Worm (Caenorhabditis elegans) whole organism, late embryonic: ENCODE data around the gene mec-12.

Source experiments
- C08G9.2 ChIP-seq: sonication (generic microtip); optimal IDR thresholded peaks from 2 replicates; lab custom pipeline; 2016; ENCODE audit warnings: mild to moderate bottlenecking, missing genetic modification characterization, moderate library complexity, missing compliant biosample characterization
- F13H6.1 ChIP-seq: sonication (generic microtip); optimal IDR thresholded peaks from 2 replicates; lab custom pipeline; 2016; ENCODE audit warnings: missing genetic modification characterization, missing compliant biosample characterization
- T23F11.4 ChIP-seq: fragments of 200-800 bp; sonication (Bioruptor generic); optimal IDR thresholded peaks from 2 replicates; lab custom pipeline; 2018; ENCODE audit warnings: mild to moderate bottlenecking, missing genetic modification characterization, missing compliant biosample characterization
- ahr-1 ChIP-seq: sonication (generic microtip); optimal IDR thresholded peaks from 2 replicates; lab custom pipeline; 2016; ENCODE audit warnings: missing genetic modification characterization, missing compliant biosample characterization
- ama-1 ChIP-seq: fragments of 150-350 bp; optimal IDR thresholded peaks from 2 replicates; lab custom pipeline; 2014
- ceh-14 ChIP-seq: sonication (generic microtip); optimal IDR thresholded peaks from 2 replicates; lab custom pipeline; 2016; ENCODE audit warnings: missing genotype, missing genetic modification characterization, missing compliant biosample characterization
- ceh-2 ChIP-seq: sonication (generic microtip); optimal IDR thresholded peaks from 2 replicates; lab custom pipeline; 2016; ENCODE audit warnings: missing genotype, missing genetic modification characterization, missing compliant biosample characterization
- ceh-22 ChIP-seq: sonication (generic microtip); optimal IDR thresholded peaks from 2 replicates; lab custom pipeline; 2017; ENCODE audit warnings: missing biosample characterization, missing genetic modification characterization
- ceh-24 ChIP-seq: sonication (generic microtip); optimal IDR thresholded peaks from 2 replicates; lab custom pipeline; 2016; ENCODE audit warnings: mild to moderate bottlenecking, missing genetic modification characterization, missing compliant biosample characterization
- ceh-30 ChIP-seq: fragments of 150-350 bp; optimal IDR thresholded peaks from 2 replicates; lab custom pipeline; 2014; ENCODE audit warnings: missing biosample characterization, missing genetic modification characterization
- ceh-31 ChIP-seq: sonication (generic microtip); optimal IDR thresholded peaks from 2 replicates; lab custom pipeline; 2016; ENCODE audit warnings: missing genetic modification characterization, missing compliant biosample characterization
- ceh-45 ChIP-seq: fragments of 200-800 bp; sonication (Bioruptor generic); IDR thresholded peaks from 2 replicates; pipeline ENCODE4 v1.3.6; 2022; ENCODE audit warnings: missing genetic modification reagents, missing genetic modification characterization, missing compliant biosample characterization
- che-1 ChIP-seq: sonication (generic microtip); optimal IDR thresholded peaks from 2 replicates; lab custom pipeline; 2016; ENCODE audit warnings: mild to moderate bottlenecking, missing genetic modification characterization, missing compliant biosample characterization
- dve-1 ChIP-seq: sonication (generic microtip); optimal IDR thresholded peaks from 2 replicates; lab custom pipeline; 2017; ENCODE audit warnings: antibody characterized with exemption, mild to moderate bottlenecking, missing genetic modification characterization, missing compliant biosample characterization
- elt-4 ChIP-seq: sonication (generic microtip); optimal IDR thresholded peaks from 2 replicates; lab custom pipeline; 2016; ENCODE audit warnings: missing genetic modification characterization, missing compliant biosample characterization
- ets-4 ChIP-seq: sonication (generic microtip); optimal IDR thresholded peaks from 2 replicates; lab custom pipeline; 2016; ENCODE audit warnings: missing genetic modification characterization, missing compliant biosample characterization
- fax-1 ChIP-seq: sonication (generic microtip); optimal IDR thresholded peaks from 2 replicates; lab custom pipeline; 2016; ENCODE audit warnings: missing genotype, missing genetic modification characterization, missing compliant biosample characterization
- fkh-10 ChIP-seq: fragments of 150-350 bp; optimal IDR thresholded peaks from 2 replicates; lab custom pipeline; 2014; ENCODE audit warnings: missing biosample characterization, missing genetic modification reagents, missing genetic modification characterization
- gmeb-2 ChIP-seq: sonication (generic microtip); optimal IDR thresholded peaks from 2 replicates; lab custom pipeline; 2016; ENCODE audit warnings: missing genetic modification characterization, inconsistent platforms, missing compliant biosample characterization
- hlh-13 ChIP-seq: fragments of 200-800 bp; sonication (Bioruptor generic); optimal IDR thresholded peaks from 2 replicates; lab custom pipeline; 2018; ENCODE audit warnings: mild to moderate bottlenecking, missing genetic modification characterization, missing compliant biosample characterization
- hlh-15 ChIP-seq: sonication (generic microtip); optimal IDR thresholded peaks from 2 replicates; lab custom pipeline; 2016; ENCODE audit warnings: missing genetic modification characterization, missing compliant biosample characterization
- hlh-30 ChIP-seq: sonication (generic microtip); optimal IDR thresholded peaks from 2 replicates; lab custom pipeline; 2017; ENCODE audit warnings: antibody characterized with exemption, missing genetic modification characterization, missing compliant biosample characterization; ENCODE audit not compliant: insufficient read depth
- hlh-6 ChIP-seq: sonication (generic microtip); optimal IDR thresholded peaks from 2 replicates; lab custom pipeline; 2016; ENCODE audit warnings: missing genotype, missing genetic modification characterization, missing compliant biosample characterization
- hlh-8 ChIP-seq: sonication (generic microtip); optimal IDR thresholded peaks from 2 replicates; lab custom pipeline; 2016; ENCODE audit warnings: missing genotype, missing genetic modification characterization, missing compliant biosample characterization
- lin-11 ChIP-seq: fragments of 200-800 bp; sonication (Bioruptor generic); optimal IDR thresholded peaks from 2 replicates; lab custom pipeline; 2018; ENCODE audit warnings: mild to moderate bottlenecking, missing genetic modification characterization, missing compliant biosample characterization
- madf-2 ChIP-seq: sonication (generic microtip); optimal IDR thresholded peaks from 2 replicates; lab custom pipeline; 2017; ENCODE audit warnings: missing genetic modification characterization, missing compliant biosample characterization
- nfya-1 ChIP-seq: sonication (generic microtip); optimal IDR thresholded peaks from 2 replicates; lab custom pipeline; 2017; ENCODE audit warnings: missing genetic modification characterization, mild to moderate bottlenecking, missing compliant biosample characterization, antibody characterized with exemption, moderate library complexity
- nhr-232 ChIP-seq: sonication (generic microtip); optimal IDR thresholded peaks from 2 replicates; lab custom pipeline; 2016; ENCODE audit warnings: missing genetic modification characterization, missing compliant biosample characterization
- odd-2 ChIP-seq: sonication (generic microtip); optimal IDR thresholded peaks from 2 replicates; lab custom pipeline; 2017; ENCODE audit warnings: antibody characterized with exemption, mild to moderate bottlenecking, missing genetic modification characterization, missing compliant biosample characterization
- pag-3 ChIP-seq: sonication (generic microtip); optimal IDR thresholded peaks from 2 replicates; lab custom pipeline; 2016; ENCODE audit warnings: missing compliant biosample characterization, missing genetic modification characterization, borderline replicate concordance
- pat-9 ChIP-seq: fragments of 200-800 bp; sonication (Bioruptor generic); optimal IDR thresholded peaks from 2 replicates; lab custom pipeline; 2018; ENCODE audit warnings: mild to moderate bottlenecking, missing genetic modification characterization, moderate library complexity, missing compliant biosample characterization
- pax-1 ChIP-seq: fragments of 150-350 bp; optimal IDR thresholded peaks from 2 replicates; lab custom pipeline; 2014; ENCODE audit warnings: missing biosample characterization, missing genetic modification characterization
- pha-2 ChIP-seq: sonication (generic microtip); optimal IDR thresholded peaks from 2 replicates; lab custom pipeline; 2017; ENCODE audit warnings: mild to moderate bottlenecking, missing genetic modification characterization, missing compliant biosample characterization
- ref-2 ChIP-seq: sonication (generic microtip); optimal IDR thresholded peaks from 2 replicates; lab custom pipeline; 2016; ENCODE audit warnings: missing genetic modification characterization, missing compliant biosample characterization
- rnt-1 ChIP-seq: sonication (generic microtip); optimal IDR thresholded peaks from 2 replicates; lab custom pipeline; 2016; ENCODE audit warnings: missing genetic modification characterization, missing compliant biosample characterization
- sdc-2 ChIP-seq: sonication (generic microtip); optimal IDR thresholded peaks from 2 replicates; lab custom pipeline; 2016; ENCODE audit warnings: missing genotype, missing genetic modification characterization, missing compliant biosample characterization
- sox-4 ChIP-seq: sonication (generic microtip); optimal IDR thresholded peaks from 2 replicates; lab custom pipeline; 2017; ENCODE audit warnings: mild to moderate bottlenecking, missing genetic modification characterization, inconsistent platforms, missing compliant biosample characterization
- syd-9 ChIP-seq: sonication (generic microtip); optimal IDR thresholded peaks from 2 replicates; lab custom pipeline; 2016; ENCODE audit warnings: mild to moderate bottlenecking, missing genetic modification characterization, moderate library complexity, missing compliant biosample characterization
- tbx-2 ChIP-seq: sonication (generic microtip); optimal IDR thresholded peaks from 2 replicates; lab custom pipeline; 2016; ENCODE audit warnings: missing genetic modification characterization, missing compliant biosample characterization
- tbx-7 ChIP-seq: sonication (generic microtip); optimal IDR thresholded peaks from 2 replicates; lab custom pipeline; 2016; ENCODE audit warnings: missing genotype, missing genetic modification characterization, missing compliant biosample characterization
- ttx-3 ChIP-seq: sonication (generic microtip); optimal IDR thresholded peaks from 2 replicates; lab custom pipeline; 2016; ENCODE audit warnings: missing genetic modification reagents, missing genetic modification characterization, missing compliant biosample characterization
- unc-3 ChIP-seq, 2 experiments: fragments of 200-800 bp in 1 of 2; sonication (Bioruptor generic) in 1 of 2; sonication (generic microtip) in 1 of 2; conservative IDR thresholded peaks in 1 of 2; optimal IDR thresholded peaks in 1 of 2; 2 replicates each; pipeline versions ENCODE4 v1.3.6 to Lab custom; 2016 to 2022; ENCODE audit warnings: missing compliant biosample characterization in 2 of 2, missing genetic modification characterization in 2 of 2, missing genetic modification reagents in 1 of 2
- unc-42 ChIP-seq: sonication (generic microtip); optimal IDR thresholded peaks from 2 replicates; lab custom pipeline; 2016; ENCODE audit warnings: missing genotype, missing genetic modification characterization, missing compliant biosample characterization
- unc-55 ChIP-seq: sonication (generic microtip); optimal IDR thresholded peaks from 2 replicates; lab custom pipeline; 2017; ENCODE audit warnings: missing biosample characterization, missing genetic modification reagents, missing genetic modification characterization
- unc-86 ChIP-seq: sonication (generic microtip); optimal IDR thresholded peaks from 2 replicates; lab custom pipeline; 2016; ENCODE audit warnings: missing genetic modification characterization, missing compliant biosample characterization
- zip-5 ChIP-seq: sonication (generic microtip); optimal IDR thresholded peaks from 2 replicates; lab custom pipeline; 2016; ENCODE audit warnings: missing genetic modification characterization, missing compliant biosample characterization

Gene mec-12

ce11 chrIII:3179855-3180254 is 40.8 kb upstream of the mec-12 start:
- TF ChIP-seq ceh-30: no peak
- TF ChIP-seq ref-2: no peak
- TF ChIP-seq unc-86 (tag; lab: Kevin White, UChicago): no peak
- TF ChIP-seq lin-11 (tag; lab: Kevin White, UChicago): no peak
- TF ChIP-seq unc-55 (GFP tag; lab: Kevin White, UChicago): no peak
- no peak for TF ChIP-seq ahr-1 (tag; lab: Kevin White, UChicago)
- TF ChIP-seq tbx-2 (tag; lab: Kevin White, UChicago): no peak
- no peak for TF ChIP-seq odd-2
- TF ChIP-seq, all 69 proteins: peak for 0

- no peak for TF ChIP-seq pat-9 (tag; lab: Kevin White, UChicago)
- no peak for TF ChIP-seq pha-2 (tag; lab: Kevin White, UChicago)
- TF ChIP-seq hlh-13 (GFP tag; lab: Kevin White, UChicago): no peak
- TF ChIP-seq syd-9 (tag; lab: Kevin White, UChicago): no peak
- no peak for TF ChIP-seq F13H6.1 (tag; lab: Kevin White, UChicago)
- no peak for TF ChIP-seq ama-1 (lab: Kevin White, UChicago)
- TF ChIP-seq hlh-15 (tag; lab: Kevin White, UChicago): no peak
- no peak for TF ChIP-seq fkh-10
- no peak for TF ChIP-seq che-1
- TF ChIP-seq madf-2 (tag; lab: Kevin White, UChicago): no peak
- TF ChIP-seq C08G9.2 (tag; lab: Kevin White, UChicago): no peak
- TF ChIP-seq nhr-232 (tag; lab: Kevin White, UChicago): no peak
- TF ChIP-seq fax-1 (tag; lab: Kevin White, UChicago): no peak
- no peak for TF ChIP-seq ceh-45 (GFP tag; lab: Robert Waterston, UW)
- no peak for TF ChIP-seq tbx-7 (tag; lab: Kevin White, UChicago)
- TF ChIP-seq odd-2: no peak
- TF ChIP-seq ahr-1 (tag; lab: Kevin White, UChicago): no peak
- TF ChIP-seq lin-11 (tag; lab: Kevin White, UChicago): no peak
- TF ChIP-seq ceh-2 (tag; lab: Kevin White, UChicago): no peak
- no peak for TF ChIP-seq sdc-2 (tag; lab: Kevin White, UChicago)
Measured at ce11 chrIII:3176775-3177174, 37.7 kb upstream of the mec-12 start.

- TF ChIP-seq tbx-7 (tag; lab: Kevin White, UChicago): no peak
- TF ChIP-seq tbx-2 (tag; lab: Kevin White, UChicago): peak; percentile 83
- peak; percentile 84 for TF ChIP-seq gmeb-2
- peak; percentile 71 for TF ChIP-seq rnt-1 (tag; lab: Kevin White, UChicago)
- peak; percentile 42 for TF ChIP-seq ets-4 (tag; lab: Kevin White, UChicago)
- 0 out of 2 replicates have a peak, but pooled peaks have one; percentile 45 for TF ChIP-seq ceh-45 (GFP tag; lab: Robert Waterston, UW)
- no peak for TF ChIP-seq ceh-22
- TF ChIP-seq ceh-24: peak; percentile 42
- TF ChIP-seq hlh-8: peak; percentile 75
- TF ChIP-seq pax-1 (tag; lab: Kevin White, UChicago): no peak
- peak; percentile 84 for TF ChIP-seq sox-4 (tag; lab: Kevin White, UChicago)
- TF ChIP-seq madf-2 (tag; lab: Kevin White, UChicago): peak; percentile 64
- TF ChIP-seq nfya-1 (tag; lab: Kevin White, UChicago): peak; percentile 79
- TF ChIP-seq ceh-2 (tag; lab: Kevin White, UChicago): peak; percentile 77
- peak; percentile 69 for TF ChIP-seq ceh-31 (tag; lab: Kevin White, UChicago)
- TF ChIP-seq pag-3 (tag; lab: Kevin White, UChicago): no peak
- peak; percentile 86 for TF ChIP-seq hlh-6 (tag; lab: Kevin White, UChicago)
- TF ChIP-seq T23F11.4: peak; percentile 68
- peak; percentile 85 for TF ChIP-seq ttx-3 (tag; lab: Kevin White, UChicago)
- no peak for TF ChIP-seq hlh-30 (tag; lab: Kevin White, UChicago)
- TF ChIP-seq zip-5 (tag; lab: Kevin White, UChicago): peak; percentile 72
- TF ChIP-seq elt-4 (tag; lab: Kevin White, UChicago): no peak
- TF ChIP-seq unc-86 (tag; lab: Kevin White, UChicago): peak; percentile 87
- peak; percentile 15 for TF ChIP-seq hlh-13 (GFP tag; lab: Kevin White, UChicago)
- TF ChIP-seq unc-3 (GFP tag; conservative IDR thresholded peaks at IDR 0.05; lab: Robert Waterston, UW): peak; percentile 51; the same call in 1 of the 2 replicates
- TF ChIP-seq unc-3 (tag; optimal IDR thresholded peaks at IDR 0.05; lab: Kevin White, UChicago): peak; percentile 81
- TF ChIP-seq C08G9.2 (tag; lab: Kevin White, UChicago): peak; percentile 64
- TF ChIP-seq ceh-30: peak; percentile 6
- peak; percentile 22 for TF ChIP-seq unc-42
- peak; percentile 68 for TF ChIP-seq lin-11 (tag; lab: Kevin White, UChicago)
- peak; percentile 55 for TF ChIP-seq sdc-2 (tag; lab: Kevin White, UChicago)
- peak; percentile 85 for TF ChIP-seq ahr-1 (tag; lab: Kevin White, UChicago)
- no peak for TF ChIP-seq unc-55 (GFP tag; lab: Kevin White, UChicago)
- TF ChIP-seq che-1: peak; percentile 74
- TF ChIP-seq ceh-14 (tag; lab: Kevin White, UChicago): peak; percentile 91
- peak; percentile 20 for TF ChIP-seq dve-1 (tag; lab: Kevin White, UChicago)
- TF ChIP-seq F13H6.1 (tag; lab: Kevin White, UChicago): peak; percentile 77
Measured at ce11 chrIII:3174985-3175384, 36.0 kb upstream of the mec-12 start, which contains the start of gene R148.3. TSS of gene R148.3 (plus strand) at chrIII:3175331.
